Fruit fly (Drosophila melanogaster) whole organism, embryonic: ENCODE data around the gene Eip93F.

Experiments
- B-H2 ChIP-seq: fragments of 200-800 bp; sonication (Bioruptor generic); optimal IDR thresholded peaks from 2 replicates; lab custom pipeline; 2018; ENCODE audit warnings: missing biosample characterization, mild to moderate bottlenecking, missing genetic modification characterization
- BEAF-32 ChIP-seq: fragments of 200-800 bp; sonication (Bioruptor generic); optimal IDR thresholded peaks from 3 replicates; lab custom pipeline; 2017; ENCODE audit warnings: missing biosample characterization, missing genetic modification characterization, mild to moderate bottlenecking, moderate library complexity, missing genetic modification reagents
- CG10147 ChIP-seq: fragments of 200-800 bp; sonication (Bioruptor generic); optimal IDR thresholded peaks from 2 replicates; lab custom pipeline; 2019; ENCODE audit warnings: missing biosample characterization, mild to moderate bottlenecking, missing genetic modification characterization, moderate library complexity
- CG10431 ChIP-seq: fragments of 200-800 bp; sonication (Bioruptor generic); optimal IDR thresholded peaks from 3 replicates; lab custom pipeline; 2018; ENCODE audit warnings: missing biosample characterization, mild to moderate bottlenecking, missing genetic modification characterization
- CG10543 ChIP-seq: fragments of 200-800 bp; sonication (Bioruptor generic); optimal IDR thresholded peaks from 3 replicates; lab custom pipeline; 2017; ENCODE audit warnings: missing biosample characterization, mild to moderate bottlenecking, missing genetic modification characterization, moderate library complexity
- CG11504 ChIP-seq: fragments of 200-800 bp; sonication (Bioruptor generic); optimal IDR thresholded peaks from 3 replicates; lab custom pipeline; 2019; ENCODE audit warnings: missing biosample characterization, mild to moderate bottlenecking, missing genetic modification characterization, moderate library complexity
- CG12219 ChIP-seq: fragments of 200-800 bp; sonication (Bioruptor generic); optimal IDR thresholded peaks from 3 replicates; lab custom pipeline; 2018; ENCODE audit warnings: missing biosample characterization, mild to moderate bottlenecking, missing genetic modification characterization
- CG15269 ChIP-seq: fragments of 200-800 bp; sonication (Bioruptor generic); optimal IDR thresholded peaks from 2 replicates; lab custom pipeline; 2018; ENCODE audit warnings: missing biosample characterization, mild to moderate bottlenecking, missing genetic modification characterization, moderate library complexity
- CG15479 ChIP-seq: fragments of 200-800 bp; sonication (Bioruptor generic); optimal IDR thresholded peaks from 3 replicates; lab custom pipeline; 2019; ENCODE audit warnings: missing biosample characterization, mild to moderate bottlenecking, missing genetic modification characterization, moderate library complexity
- CG2199 ChIP-seq: fragments of 200-800 bp; sonication (Bioruptor generic); IDR thresholded peaks from 3 replicates; pipeline ENCODE4 v1.3.6; 2022; ENCODE audit warnings: missing biosample characterization, missing genetic modification characterization
- CG2678 ChIP-seq: fragments of 200-800 bp; sonication (Bioruptor generic); optimal IDR thresholded peaks from 3 replicates; lab custom pipeline; 2019; ENCODE audit warnings: missing biosample characterization, mild to moderate bottlenecking, missing genetic modification characterization, moderate library complexity
- CG2875 ChIP-seq: fragments of 200-800 bp; sonication (Bioruptor generic); optimal IDR thresholded peaks from 2 replicates; lab custom pipeline; 2017; ENCODE audit warnings: missing biosample characterization, mild to moderate bottlenecking, missing genetic modification characterization, missing genetic modification reagents
- CG33213 ChIP-seq: fragments of 200-800 bp; sonication (Bioruptor generic); optimal IDR thresholded peaks from 3 replicates; lab custom pipeline; 2016; ENCODE audit warnings: missing biosample characterization, missing genetic modification characterization
- CG42726 ChIP-seq: fragments of 200-800 bp; sonication (Bioruptor generic); IDR thresholded peaks from 2 replicates; pipeline ENCODE4 v1.3.6; 2022; ENCODE audit warnings: missing biosample characterization, missing genetic modification characterization; ENCODE audit not compliant: partially characterized antibody
- CG4404 ChIP-seq: fragments of 200-800 bp; sonication (Bioruptor generic); IDR thresholded peaks from 2 replicates; pipeline ENCODE4 v1.3.6; 2022; ENCODE audit warnings: missing biosample characterization, missing genetic modification characterization
- CG6689 ChIP-seq: fragments of 200-800 bp; sonication (Bioruptor generic); IDR thresholded peaks from 2 replicates; pipeline ENCODE4 v1.3.6; 2022; ENCODE audit warnings: missing biosample characterization, missing genetic modification characterization
- CG9437 ChIP-seq: fragments of 200-800 bp; sonication (Bioruptor generic); optimal IDR thresholded peaks from 2 replicates; lab custom pipeline; 2018; ENCODE audit warnings: missing biosample characterization, mild to moderate bottlenecking, missing genetic modification characterization
- CG9932 ChIP-seq: fragments of 200-800 bp; sonication (Bioruptor generic); IDR thresholded peaks from 2 replicates; pipeline ENCODE4 v1.3.6; 2022; ENCODE audit warnings: missing biosample characterization, missing genetic modification characterization
- CoRest ChIP-seq: fragments of 200-800 bp; sonication (Bioruptor generic); optimal IDR thresholded peaks from 3 replicates; lab custom pipeline; 2018; ENCODE audit warnings: missing biosample characterization, mild to moderate bottlenecking, missing genetic modification characterization, moderate library complexity
- CrebB ChIP-seq: fragments of 200-800 bp; sonication (Bioruptor generic); optimal IDR thresholded peaks from 3 replicates; lab custom pipeline; 2018; ENCODE audit warnings: missing biosample characterization, mild to moderate bottlenecking, missing genetic modification characterization
- HmgZ ChIP-seq: fragments of 200-800 bp; sonication (Bioruptor generic); optimal IDR thresholded peaks from 2 replicates; lab custom pipeline; 2018; ENCODE audit warnings: missing biosample characterization, mild to moderate bottlenecking, missing genetic modification characterization
- Hr51 ChIP-seq, 2 experiments: fragments of 200-800 bp; sonication (Bioruptor generic); optimal IDR thresholded peaks; 2 replicates in 1 of 2; 3 replicates in 1 of 2; lab custom pipeline; 2016 to 2018; ENCODE audit warnings: missing biosample characterization in 2 of 2, missing genetic modification characterization in 2 of 2, mild to moderate bottlenecking in 1 of 2, moderate library complexity in 1 of 2
- Myb ChIP-seq: fragments of 200-800 bp; sonication (Bioruptor generic); optimal IDR thresholded peaks from 2 replicates; lab custom pipeline; 2016; ENCODE audit warnings: missing biosample characterization, missing genetic modification characterization
- Oli ChIP-seq: fragments of 200-800 bp; sonication (Bioruptor generic); optimal IDR thresholded peaks from 2 replicates; lab custom pipeline; 2018; ENCODE audit warnings: missing biosample characterization, mild to moderate bottlenecking, missing genetic modification characterization, moderate library complexity
- Poxn ChIP-seq: fragments of 200-800 bp; sonication (Bioruptor generic); IDR thresholded peaks from 2 replicates; pipeline ENCODE4 v1.3.6; 2022; ENCODE audit warnings: missing biosample characterization, missing genetic modification characterization
- Ptx1 ChIP-seq: fragments of 200-800 bp; sonication (Bioruptor generic); IDR thresholded peaks from 2 replicates; pipeline ENCODE4 v1.3.6; 2022; ENCODE audit warnings: missing biosample characterization, missing genetic modification characterization
- Tbp ChIP-seq: fragments of >200 bp; optimal IDR thresholded peaks from 2 replicates; lab custom pipeline; 2018; ENCODE audit warnings: missing biosample characterization, missing genetic modification characterization
- ap ChIP-seq: fragments of 200-800 bp; sonication (Bioruptor generic); IDR thresholded peaks from 2 replicates; pipeline ENCODE4 v1.3.6; 2022; ENCODE audit warnings: missing biosample characterization, missing genetic modification characterization
- chm ChIP-seq: fragments of 200-800 bp; sonication (Bioruptor generic); IDR thresholded peaks from 2 replicates; pipeline ENCODE4 v1.3.6; 2022; ENCODE audit warnings: missing biosample characterization, missing genetic modification characterization
- dmrt99B ChIP-seq: fragments of 200-800 bp; sonication (Bioruptor generic); optimal IDR thresholded peaks from 2 replicates; lab custom pipeline; 2018; ENCODE audit warnings: missing biosample characterization, mild to moderate bottlenecking, missing genetic modification characterization, moderate library complexity
- emc ChIP-seq: fragments of 200-800 bp; sonication (Bioruptor generic); optimal IDR thresholded peaks from 2 replicates; lab custom pipeline; 2016; ENCODE audit warnings: missing biosample characterization, missing genetic modification characterization
- gem ChIP-seq: fragments of 200-800 bp; sonication (Bioruptor generic); optimal IDR thresholded peaks from 2 replicates; lab custom pipeline; 2019; ENCODE audit warnings: missing biosample characterization, mild to moderate bottlenecking, missing genetic modification characterization, moderate library complexity
- gsb ChIP-seq: fragments of 200-800 bp; sonication (Bioruptor generic); IDR thresholded peaks from 2 replicates; pipeline ENCODE4 v1.3.6; 2022; ENCODE audit warnings: missing biosample characterization, missing genetic modification characterization
- gsb-n ChIP-seq: fragments of 200-800 bp; sonication (Bioruptor generic); optimal IDR thresholded peaks from 3 replicates; lab custom pipeline; 2018; ENCODE audit warnings: missing biosample characterization, mild to moderate bottlenecking, missing genetic modification characterization
- kah ChIP-seq: fragments of 200-800 bp; sonication (Bioruptor generic); optimal IDR thresholded peaks from 2 replicates; lab custom pipeline; 2018; ENCODE audit warnings: missing biosample characterization, mild to moderate bottlenecking, missing genetic modification characterization
- knrl ChIP-seq: fragments of 200-800 bp; sonication (Bioruptor generic); IDR thresholded peaks from 3 replicates; pipeline ENCODE4 v1.3.6; 2022; ENCODE audit warnings: missing biosample characterization, missing genetic modification characterization; ENCODE audit not compliant: partially characterized antibody
- lilli ChIP-seq: fragments of 200-800 bp; sonication (Bioruptor generic); optimal IDR thresholded peaks from 3 replicates; lab custom pipeline; 2016; ENCODE audit warnings: missing biosample characterization, missing genetic modification characterization
- pan ChIP-seq, 4 experiments: fragments of >200 bp in 3 of 4; fragments of 200-800 bp in 1 of 4; sonication (Bioruptor generic) in 1 of 4; optimal IDR thresholded peaks in 3 of 4; IDR thresholded peaks in 1 of 4; 2 replicates each; pipeline versions ENCODE4 v1.3.6 to Lab custom; 2017 to 2022; ENCODE audit warnings: missing biosample characterization in 2 of 4, missing genetic modification characterization in 2 of 4, mixed read lengths in 1 of 4
- peb ChIP-seq: fragments of 200-800 bp; sonication (Bioruptor generic); IDR thresholded peaks from 2 replicates; pipeline ENCODE4 v1.3.6; 2022; ENCODE audit warnings: missing biosample characterization, missing genetic modification characterization
- phol ChIP-seq: fragments of 200-800 bp; sonication (Bioruptor generic); optimal IDR thresholded peaks from 3 replicates; lab custom pipeline; 2018; ENCODE audit warnings: missing biosample characterization, mild to moderate bottlenecking, missing genetic modification characterization, moderate library complexity
- stc ChIP-seq: fragments of 200-800 bp; sonication (Bioruptor generic); IDR thresholded peaks from 2 replicates; pipeline ENCODE4 v1.3.6; 2022; ENCODE audit warnings: missing biosample characterization, missing genetic modification characterization
- tll ChIP-seq, 2 experiments: fragments of 200-800 bp in 1 of 2; fragments of >200 bp in 1 of 2; sonication (Bioruptor generic) in 1 of 2; optimal IDR thresholded peaks; 2 replicates each; lab custom pipeline; 2017 to 2019; ENCODE audit warnings: missing biosample characterization in 2 of 2, missing genetic modification characterization in 2 of 2, mild to moderate bottlenecking in 1 of 2, moderate library complexity in 1 of 2
- vfl ChIP-seq: fragments of 200-800 bp; sonication (Bioruptor generic); optimal IDR thresholded peaks from 2 replicates; lab custom pipeline; 2016; ENCODE audit warnings: missing biosample characterization, missing genetic modification characterization
- vvl ChIP-seq: fragments of 200-800 bp; sonication (Bioruptor generic); IDR thresholded peaks from 2 replicates; pipeline ENCODE4 v1.3.6; 2022; ENCODE audit warnings: missing biosample characterization, missing genetic modification characterization

Eip93F gene

DNA sequence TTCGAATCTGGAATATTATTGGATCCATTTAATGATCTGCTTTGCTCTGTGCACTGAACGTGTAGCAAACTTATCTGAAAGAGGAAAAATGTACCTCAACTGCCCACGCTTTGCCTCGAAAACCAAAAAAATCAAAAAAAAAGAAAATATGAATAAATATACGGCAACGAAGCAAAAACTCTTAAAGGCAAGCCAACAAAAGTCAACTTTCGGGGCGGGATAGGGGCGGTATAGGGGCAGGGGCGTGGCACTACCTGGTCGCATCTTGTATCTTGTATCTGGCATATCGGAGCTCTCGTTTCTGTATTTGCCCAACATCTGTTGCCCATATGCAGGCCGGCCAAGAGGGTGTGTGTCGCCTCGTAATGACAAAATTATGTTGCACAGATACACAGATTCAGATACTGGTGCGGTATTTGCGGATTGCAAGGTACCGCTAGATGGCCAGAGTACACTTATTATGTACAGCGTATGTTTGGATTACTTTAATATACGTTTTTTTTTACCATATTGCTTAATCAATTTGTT lies 95.6 kb downstream of the Eip93F start (continued):
- TF ChIP-seq BEAF-32 (GFP tag; lab: Kevin White, UChicago) (no peak), emc (GFP tag; lab: Kevin White, UChicago) (no peak), stc (GFP tag; lab: Robert Waterston, UW) (no peak), Tbp (GFP tag; lab: Kevin White, UChicago) (no peak), chm (GFP tag; lab: Robert Waterston, UW) (0 out of 2 replicates have a peak, but pooled peaks have one; percentile 12), B-H2 (GFP tag; lab: Kevin White, UChicago) (no peak), gsb-n (no peak), CG10431 (GFP tag; lab: Kevin White, UChicago) (no peak), peb (GFP tag; lab: Robert Waterston, UW) (no peak), CG15479 (peak; percentile 29), phol (tag; lab: Kevin White, UChicago) (no peak), CrebB (tag; lab: Kevin White, UChicago) (no peak), knrl (GFP tag; lab: Robert Waterston, UW) (no peak), pan (optimal IDR thresholded peaks at IDR 0.05; lab: Kevin White, UChicago) (no peak), pan (GFP tag; optimal IDR thresholded peaks at IDR 0.05 in 1 of 2, IDR thresholded peaks at IDR 0.05 in 1 of 2) (no peak), Poxn (no peak), CG15269 (tag; lab: Kevin White, UChicago) (no peak), tll (GFP tag; optimal IDR thresholded peaks at IDR 0.05; lab: Kevin White, UChicago) (peak in 1 of 2 experiments; percentile 94), CG4404 (GFP tag; lab: Robert Waterston, UW) (no peak), CG2199 (0 out of 3 replicates have a peak, but pooled peaks have one; percentile 36), HmgZ (tag; lab: Kevin White, UChicago) (no peak), gsb (GFP tag; lab: Robert Waterston, UW) (no peak)
- TF ChIP-seq, all 482 proteins: peak for 9

DNA sequence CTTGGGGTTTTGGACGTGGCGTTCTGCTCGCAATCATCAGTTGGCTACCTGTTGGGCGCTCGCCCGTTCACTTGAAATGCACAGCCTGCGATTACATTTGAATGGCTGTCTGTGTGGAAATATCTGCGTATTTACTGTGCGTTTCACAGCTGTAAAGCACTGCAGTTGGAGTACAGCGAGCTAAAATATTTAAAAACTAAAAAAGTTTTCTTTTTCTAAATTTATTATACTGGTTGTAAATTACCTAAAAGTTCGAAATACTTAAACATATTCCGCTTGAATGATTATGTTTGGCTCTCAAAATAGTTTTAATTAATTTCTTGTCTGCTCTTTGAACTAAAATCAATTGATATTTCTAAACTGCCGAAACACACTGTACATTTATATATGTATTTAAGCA lies 97.3 kb downstream of the Eip93F start:
- peak; percentile 32 for TF ChIP-seq CG11504 (tag; lab: Kevin White, UChicago)
- TF ChIP-seq CG9437 (GFP tag; lab: Kevin White, UChicago) = no peak
- TF ChIP-seq vvl (GFP tag; lab: Robert Waterston, UW) = 0 out of 2 replicates have a peak, but pooled peaks have one; percentile 6
- TF ChIP-seq CG10543 (GFP tag; lab: Kevin White, UChicago) = no peak
- TF ChIP-seq CG2875 (GFP tag; lab: Kevin White, UChicago) = no peak
- peak in 1 of 2 experiments; percentile 22 for TF ChIP-seq Hr51 (GFP tag; optimal IDR thresholded peaks at IDR 0.05; lab: Kevin White, UChicago)
- no peak for TF ChIP-seq Myb (GFP tag; lab: Kevin White, UChicago)
- 0 out of 2 replicates have a peak, but pooled peaks have one; percentile 6 for TF ChIP-seq CG6689 (GFP tag; lab: Robert Waterston, UW)
- peak; percentile 10 for TF ChIP-seq lilli (GFP tag; lab: Kevin White, UChicago)
- TF ChIP-seq vfl (GFP tag; lab: Kevin White, UChicago) = no peak
- TF ChIP-seq CG42726 (GFP tag; lab: Robert Waterston, UW) = no peak
- no peak for TF ChIP-seq CG10147 (GFP tag; lab: Kevin White, UChicago)
- TF ChIP-seq CG2678 (tag; lab: Kevin White, UChicago) = peak; percentile 12
- peak; percentile 27 for TF ChIP-seq gem
- TF ChIP-seq ap = 0 out of 2 replicates have a peak, but pooled peaks have one; percentile 4
- peak; percentile 6 for TF ChIP-seq Oli (tag; lab: Kevin White, UChicago)
- peak; percentile 32 for TF ChIP-seq dmrt99B
- no peak for TF ChIP-seq CG12219 (GFP tag; lab: Kevin White, UChicago)
- no peak for TF ChIP-seq CG9932
- TF ChIP-seq CoRest = peak; percentile 6
- TF ChIP-seq emc (GFP tag; lab: Kevin White, UChicago) = no peak
- peak; percentile 25 for TF ChIP-seq CG15269 (tag; lab: Kevin White, UChicago)
- no peak for TF ChIP-seq Ptx1
- TF ChIP-seq CG33213 (GFP tag; lab: Kevin White, UChicago) = no peak
- 0 out of 2 replicates have a peak, but pooled peaks have one; percentile 7 for TF ChIP-seq chm (GFP tag; lab: Robert Waterston, UW)
- TF ChIP-seq kah (GFP tag; lab: Kevin White, UChicago) = peak; percentile 5
